Worm (Caenorhabditis elegans) whole organism, L4 larva: ENCODE results near the gene prx-14.

Experiments used
- F10B5.3 ChIP-seq: sonication (generic microtip); optimal IDR thresholded peaks from 2 replicates; lab custom pipeline; 2016; ENCODE audit warnings: mild to moderate bottlenecking, missing genetic modification characterization, missing compliant biosample characterization
- F37D6.2 ChIP-seq: sonication (generic microtip); optimal IDR thresholded peaks from 2 replicates; lab custom pipeline; 2016; ENCODE audit warnings: mild to moderate bottlenecking, missing genetic modification characterization, missing compliant biosample characterization
- F44E2.7 ChIP-seq: fragments of 200-800 bp; sonication (Bioruptor generic); IDR thresholded peaks from 2 replicates; pipeline ENCODE4 v2.1.2; 2022; ENCODE audit warnings: missing genetic modification characterization, missing compliant biosample characterization
- T20F7.1 ChIP-seq: fragments of 200-800 bp; sonication (Bioruptor generic); optimal IDR thresholded peaks from 2 replicates; lab custom pipeline; 2018; ENCODE audit warnings: mild to moderate bottlenecking, missing genetic modification characterization, missing compliant biosample characterization
- Y105C5A.15 ChIP-seq: fragments of 200-800 bp; sonication (Bioruptor generic); IDR thresholded peaks from 2 replicates; pipeline ENCODE4 v1.3.6; 2022; ENCODE audit warnings: missing genetic modification characterization, missing compliant biosample characterization
- Y48G9A.11 ChIP-seq: fragments of 200-800 bp; sonication (Bioruptor generic); IDR thresholded peaks from 2 replicates; pipeline ENCODE4 v1.3.6; 2022; ENCODE audit warnings: missing genetic modification reagents, missing genetic modification characterization, missing compliant biosample characterization
- attf-4 ChIP-seq: sonication (generic microtip); optimal IDR thresholded peaks from 3 replicates; lab custom pipeline; 2017; ENCODE audit warnings: missing biosample characterization, missing genetic modification characterization
- ceh-20 ChIP-seq: fragments of 200-800 bp; sonication (Bioruptor generic); IDR thresholded peaks from 2 replicates; pipeline ENCODE4 v1.3.6; 2022; ENCODE audit warnings: missing genetic modification reagents, missing genetic modification characterization, missing compliant biosample characterization
- ceh-44 ChIP-seq: fragments of 200-800 bp; sonication (Bioruptor generic); IDR thresholded peaks from 2 replicates; pipeline ENCODE4 v1.3.6; 2022; ENCODE audit warnings: missing genetic modification reagents, missing genetic modification characterization, missing compliant biosample characterization
- daf-8 ChIP-seq: fragments of 200-800 bp; sonication (Bioruptor generic); IDR thresholded peaks from 2 replicates; pipeline ENCODE4 v1.3.6; 2022; ENCODE audit warnings: missing genetic modification characterization, missing compliant biosample characterization
- dpl-1 ChIP-seq: fragments of 150-350 bp; optimal IDR thresholded peaks from 2 replicates; lab custom pipeline; 2014; ENCODE audit warnings: missing biosample characterization, missing genetic modification reagents, missing genetic modification characterization
- fkh-10 ChIP-seq: fragments of 150-350 bp; optimal IDR thresholded peaks from 2 replicates; lab custom pipeline; 2014; ENCODE audit warnings: missing biosample characterization, missing genetic modification reagents, missing genetic modification characterization
- gei-8 ChIP-seq: fragments of 200-800 bp; sonication (Bioruptor generic); optimal IDR thresholded peaks from 2 replicates; lab custom pipeline; 2018; ENCODE audit warnings: mild to moderate bottlenecking, missing genetic modification characterization, missing compliant biosample characterization
- lin-1 ChIP-seq: fragments of 200-800 bp; sonication (Bioruptor generic); IDR thresholded peaks from 2 replicates; pipeline ENCODE4 v1.3.6; 2022; ENCODE audit warnings: missing genetic modification reagents, missing genetic modification characterization, missing compliant biosample characterization
- lin-29 ChIP-seq: fragments of 200-800 bp; sonication (Bioruptor generic); IDR thresholded peaks from 2 replicates; pipeline ENCODE4 v1.3.6; 2022; ENCODE audit warnings: missing genetic modification reagents, missing genetic modification characterization, missing compliant biosample characterization
- lin-38 ChIP-seq: fragments of 200-800 bp; sonication (Bioruptor generic); IDR thresholded peaks from 2 replicates; pipeline ENCODE4 v1.3.6; 2022; ENCODE audit warnings: missing genetic modification reagents, missing genetic modification characterization, missing compliant biosample characterization
- lin-39 ChIP-seq: fragments of 150-350 bp; optimal IDR thresholded peaks from 2 replicates; lab custom pipeline; 2014; ENCODE audit warnings: missing biosample characterization, missing genetic modification reagents, missing genetic modification characterization
- lsy-2 ChIP-seq, 2 experiments: fragments of 150-350 bp in 1 of 2; sonication (generic microtip) in 1 of 2; optimal IDR thresholded peaks; 2 replicates each; lab custom pipeline; 2014 to 2017; ENCODE audit warnings: missing biosample characterization in 2 of 2, missing genetic modification characterization in 2 of 2
- madf-5 ChIP-seq, 2 experiments: fragments of 200-800 bp; sonication (Bioruptor generic); IDR thresholded peaks; 2 replicates each; pipeline ENCODE4 v1.3.6; 2022; ENCODE audit warnings: missing compliant biosample characterization in 2 of 2, missing genetic modification characterization in 2 of 2
- madf-9 ChIP-seq: fragments of 200-800 bp; sonication (Bioruptor generic); conservative IDR thresholded peaks from 2 replicates; pipeline ENCODE4 v1.3.6; 2022; ENCODE audit warnings: missing genetic modification reagents, missing genetic modification characterization, missing compliant biosample characterization
- mes-2 ChIP-seq: sonication (generic microtip); optimal IDR thresholded peaks from 2 replicates; lab custom pipeline; 2016; ENCODE audit warnings: missing genotype, mild to moderate bottlenecking, missing genetic modification characterization, missing compliant biosample characterization; ENCODE audit not compliant: poor library complexity, severe bottlenecking
- nhr-111 ChIP-seq: fragments of 200-800 bp; sonication (Bioruptor generic); optimal IDR thresholded peaks from 2 replicates; lab custom pipeline; 2018; ENCODE audit warnings: mild to moderate bottlenecking, missing genetic modification characterization, missing compliant biosample characterization
- nhr-25 ChIP-seq: sonication (generic microtip); optimal IDR thresholded peaks from 2 replicates; lab custom pipeline; 2017; ENCODE audit warnings: missing genetic modification characterization, mild to moderate bottlenecking, missing compliant biosample characterization, antibody characterized with exemption, moderate library complexity, borderline replicate concordance; ENCODE audit not compliant: insufficient read depth
- nhr-6 ChIP-seq: fragments of 150-350 bp; optimal IDR thresholded peaks from 2 replicates; lab custom pipeline; 2014; ENCODE audit warnings: missing biosample characterization, missing genetic modification characterization
- nhr-76 ChIP-seq: fragments of 150-350 bp; optimal IDR thresholded peaks from 2 replicates; lab custom pipeline; 2014; ENCODE audit warnings: missing biosample characterization, missing genetic modification characterization
- nhr-77 ChIP-seq: fragments of 150-350 bp; optimal IDR thresholded peaks from 2 replicates; lab custom pipeline; 2014; ENCODE audit warnings: missing biosample characterization, missing genetic modification characterization
- pqm-1 ChIP-seq: sonication (generic microtip); optimal IDR thresholded peaks from 2 replicates; lab custom pipeline; 2017; ENCODE audit warnings: missing biosample characterization, missing genetic modification characterization
- rbr-2 ChIP-seq: sonication (generic microtip); optimal IDR thresholded peaks from 2 replicates; lab custom pipeline; 2016; ENCODE audit warnings: missing genotype, missing genetic modification characterization, missing compliant biosample characterization
- skn-1 ChIP-seq: fragments of 150-350 bp; optimal IDR thresholded peaks from 2 replicates; lab custom pipeline; 2014; ENCODE audit warnings: missing biosample characterization, missing genetic modification characterization
- snpc-1.2 ChIP-seq: fragments of 200-800 bp; sonication (Bioruptor generic); IDR thresholded peaks from 2 replicates; pipeline ENCODE4 v1.3.6; 2022; ENCODE audit warnings: missing genetic modification reagents, missing genetic modification characterization, missing compliant biosample characterization
- tag-97 ChIP-seq: fragments of 200-800 bp; sonication (Bioruptor generic); IDR thresholded peaks from 2 replicates; pipeline ENCODE4 v1.3.6; 2022; ENCODE audit warnings: missing genetic modification characterization, missing compliant biosample characterization
- tra-1 ChIP-seq: fragments of 200-800 bp; sonication (Bioruptor generic); IDR thresholded peaks from 2 replicates; pipeline ENCODE4 v1.3.6; 2022; ENCODE audit warnings: missing genetic modification reagents, missing genetic modification characterization, missing compliant biosample characterization
- unc-39 ChIP-seq: sonication (generic microtip); optimal IDR thresholded peaks from 2 replicates; lab custom pipeline; 2017; ENCODE audit warnings: missing biosample characterization, missing genetic modification characterization
- unc-62 ChIP-seq, 3 experiments: fragments of 150-350 bp in 1 of 3; sonication (generic microtip); optimal IDR thresholded peaks in 2 of 3; peaks in 1 of 3; 1 replicate in 1 of 3; 2 replicates in 2 of 3; lab custom pipeline; 2014 to 2017; ENCODE audit warnings: missing biosample characterization in 3 of 3, missing genetic modification characterization in 3 of 3, missing genetic modification reagents in 3 of 3, missing genotype in 1 of 3
- vab-7 ChIP-seq: fragments of 200-800 bp; sonication (Bioruptor generic); IDR thresholded peaks from 2 replicates; pipeline ENCODE4 v1.3.6; 2022; ENCODE audit warnings: missing genetic modification reagents, missing genetic modification characterization, missing compliant biosample characterization
- zfp-3 ChIP-seq: fragments of 200-800 bp; sonication (Bioruptor generic); conservative IDR thresholded peaks from 2 replicates; pipeline ENCODE4 v1.3.6; 2022; ENCODE audit warnings: missing genetic modification reagents, missing genetic modification characterization, missing compliant biosample characterization
- zip-2 ChIP-seq: fragments of 150-350 bp; optimal IDR thresholded peaks from 2 replicates; lab custom pipeline; 2014; ENCODE audit warnings: missing biosample characterization, missing genetic modification characterization
- ztf-7 ChIP-seq: fragments of 150-350 bp; optimal IDR thresholded peaks from 2 replicates; lab custom pipeline; 2014; ENCODE audit warnings: missing biosample characterization, missing genetic modification characterization

The prx-14 gene

ce11 chrIV:11198983-11199382 lies 16.1 kb downstream of the prx-14 start, which contains the start of gene R07H5.16:
TSS of gene R07H5.16 (plus strand) at chrIV:11199330.
- TF ChIP-seq vab-7, result peak; percentile 65
- peak; percentile 92 for TF ChIP-seq lin-38 (GFP tag; lab: Robert Waterston, UW)
- TF ChIP-seq mes-2 (tag; lab: Kevin White, UChicago), result peak; percentile 37
- TF ChIP-seq madf-9, result 0 out of 2 replicates have a peak, but pooled peaks have one; percentile 36

- 0 out of 2 replicates have a peak, but pooled peaks have one; percentile 21 for TF ChIP-seq ceh-44 (GFP tag; lab: Robert Waterston, UW)
- peak; percentile 86 for TF ChIP-seq lin-38 (GFP tag; lab: Robert Waterston, UW)
- 0 out of 2 replicates have a peak, but pooled peaks have one; percentile 56 for TF ChIP-seq vab-7
Measured at ce11 chrIV:11200682-11201081, 17.8 kb downstream of the prx-14 start.

- TF ChIP-seq lin-38 (GFP tag; lab: Robert Waterston, UW), result peak; percentile 56
Measured at ce11 chrIV:11202389-11202788, 19.5 kb downstream of the prx-14 start, which contains the start of gene R07H5.11. TSS of gene R07H5.11 (plus strand) at chrIV:11202768.

- no peak for TF ChIP-seq nhr-111 (GFP tag; lab: Kevin White, UChicago)
- TF ChIP-seq madf-5 (GFP tag; IDR thresholded peaks at IDR 0.05; lab: Robert Waterston, UW), result no peak
- TF ChIP-seq madf-9, result no peak
- no peak for TF ChIP-seq F37D6.2 (tag; lab: Kevin White, UChicago)
- TF ChIP-seq pqm-1 (tag; lab: Kevin White, UChicago), result no peak
- no peak for TF ChIP-seq F10B5.3 (tag; lab: Kevin White, UChicago)
- no peak for TF ChIP-seq unc-39 (tag; lab: Kevin White, UChicago)
- no peak for TF ChIP-seq lin-39
- TF ChIP-seq ztf-7 (tag; lab: Kevin White, UChicago), result no peak
- no peak for TF ChIP-seq Y48G9A.11 (GFP tag; lab: Robert Waterston, UW)
- TF ChIP-seq, all 104 proteins: peak for 0
Measured at ce11 chrIV:11207186-11207585, 24.3 kb downstream of the prx-14 start, which contains the start of gene R07H5.9. TSS of gene R07H5.9 (plus strand) at chrIV:11207486.

ce11 chrIV:11210781-11211256 lies 27.9 kb downstream of the prx-14 start, which contains the start of gene adk-1:
TSS of gene adk-1 (minus strand) at chrIV:11210831.
- no peak for TF ChIP-seq nhr-77 (tag; lab: Kevin White, UChicago)
- TF ChIP-seq zfp-3 (GFP tag; lab: Robert Waterston, UW), result no peak
- TF ChIP-seq tag-97 (GFP tag; lab: Robert Waterston, UW), result no peak
- TF ChIP-seq zip-2 (tag; lab: Kevin White, UChicago), result no peak
- peak; percentile 16 for TF ChIP-seq nhr-6 (tag; lab: Kevin White, UChicago)
- peak in 1 of 2 experiments; percentile 13 for TF ChIP-seq lsy-2 (tag; optimal IDR thresholded peaks at IDR 0.05; lab: Kevin White, UChicago)
- TF ChIP-seq T20F7.1 (GFP tag; lab: Kevin White, UChicago), result peak; percentile 86
- TF ChIP-seq unc-62 (GFP tag; optimal IDR thresholded peaks at IDR 0.05 in 1 of 2; lab: Kevin White, UChicago), result no peak
- no peak for TF ChIP-seq unc-62 (tag; optimal IDR thresholded peaks at IDR 0.05; lab: Kevin White, UChicago)
- peak; percentile 36 for TF ChIP-seq dpl-1 (GFP tag; lab: Kevin White, UChicago)

ce11 chrIV:11211547-11211946 lies 28.6 kb downstream of the prx-14 start:
- TF ChIP-seq nhr-76 (no peak), lin-1 (GFP tag; lab: Robert Waterston, UW) (0 out of 2 replicates have a peak, but pooled peaks have one; percentile 8), T20F7.1 (GFP tag; lab: Kevin White, UChicago) (no peak), lin-39 (no peak), tra-1 (GFP tag; lab: Robert Waterston, UW) (0 out of 2 replicates have a peak, but pooled peaks have one; percentile 30), pqm-1 (tag; lab: Kevin White, UChicago) (peak; percentile 95), ceh-20 (GFP tag; lab: Robert Waterston, UW) (no peak), daf-8 (GFP tag; lab: Robert Waterston, UW) (no peak), nhr-25 (tag; lab: Kevin White, UChicago) (no peak), F10B5.3 (tag; lab: Kevin White, UChicago) (no peak), Y105C5A.15 (GFP tag; lab: Robert Waterston, UW) (no peak), gei-8 (GFP tag; lab: Kevin White, UChicago) (no peak), lin-29 (no peak), lsy-2 (tag; optimal IDR thresholded peaks at IDR 0.05; lab: Kevin White, UChicago) (no peak), attf-4 (tag; lab: Kevin White, UChicago) (no peak), fkh-10 (GFP tag; lab: Kevin White, UChicago) (no peak), rbr-2 (tag; lab: Kevin White, UChicago) (no peak), snpc-1.2 (no peak), skn-1 (tag; lab: Kevin White, UChicago) (no peak), F44E2.7 (GFP tag; lab: Robert Waterston, UW) (no peak), ceh-44 (GFP tag; lab: Robert Waterston, UW) (no peak), zip-2 (tag; lab: Kevin White, UChicago) (no peak), dpl-1 (GFP tag; lab: Kevin White, UChicago) (no peak), tag-97 (GFP tag; lab: Robert Waterston, UW) (no peak)
